Worm (Caenorhabditis elegans): ENCODE data around the gene rps-5.

The rps-5 gene

DNA sequence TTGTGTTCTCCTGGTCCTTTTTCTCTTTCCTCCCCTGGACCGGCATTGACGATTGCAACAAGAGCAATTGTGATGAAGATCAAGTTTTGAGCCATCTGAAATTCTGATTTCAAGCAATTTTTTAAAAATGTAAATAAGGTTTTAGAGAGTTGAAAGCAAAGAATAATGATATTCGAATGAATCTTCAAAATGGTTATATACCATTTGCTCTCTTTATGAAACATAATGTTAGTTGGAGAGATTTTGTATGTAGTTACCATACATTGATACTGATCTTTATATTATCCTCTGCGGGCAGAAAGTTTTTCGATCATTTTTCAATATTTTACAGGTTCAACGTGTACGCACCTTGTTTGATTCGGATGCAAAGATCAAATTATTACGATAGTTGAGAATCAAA, 5.1 kb downstream of the rps-5 start, which contains the start of gene srlf-24:
Gene srlf-24 (minus strand): TSS at position 101 of the 400 bp plus-strand sequence.
- no peak for TF ChIP-seq lsl-1 (GFP tag; optimal IDR thresholded peaks at IDR 0.05)
- no peak for TF ChIP-seq sea-2 (GFP tag; IDR thresholded peaks at IDR 0.05)
- TF ChIP-seq ccch-3 (GFP tag; optimal IDR thresholded peaks at IDR 0.05), result no peak

DNA sequence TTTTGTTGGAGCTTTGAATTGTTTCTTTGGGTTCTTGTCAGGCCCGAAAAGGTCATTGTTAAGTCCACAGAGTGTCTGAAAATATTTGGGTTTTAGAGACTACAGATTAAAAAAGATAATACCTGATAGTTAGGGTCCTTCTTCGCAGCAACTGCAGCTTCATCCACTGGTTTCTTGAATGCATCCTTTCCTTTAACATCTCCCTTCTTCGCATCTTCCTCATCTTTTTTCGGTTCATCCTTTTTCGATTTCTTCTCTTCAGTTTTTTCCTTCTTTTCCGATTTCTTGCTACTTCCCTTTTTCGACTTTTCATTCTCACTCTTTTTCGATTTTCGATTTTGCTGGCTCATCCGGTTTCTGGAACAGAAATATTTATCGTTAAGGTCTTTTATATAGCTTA, 7.3 kb downstream of the rps-5 start:
- TF ChIP-seq akir-1 (GFP tag; optimal IDR thresholded peaks at IDR 0.05) (no peak), egl-18 (GFP tag; IDR thresholded peaks at IDR 0.05) (no peak), hmg-1.2 (GFP tag; IDR thresholded peaks at IDR 0.05) (no peak), ceh-100 (GFP tag; IDR thresholded peaks at IDR 0.05) (no peak), athp-1 (tag; optimal IDR thresholded peaks at IDR 0.05) (no peak), dpff-1 (tag; optimal IDR thresholded peaks at IDR 0.05) (no peak), ama-1 (optimal IDR thresholded peaks at IDR 0.05) (no peak), ama-1 (GFP tag; optimal IDR thresholded peaks at IDR 0.05) (no peak), ceh-79 (tag; optimal IDR thresholded peaks at IDR 0.05) (no peak), F22D6.2 (tag; optimal IDR thresholded peaks at IDR 0.05) (no peak), let-526 (GFP tag; IDR thresholded peaks at IDR 0.05) (no peak), mxl-1 (tag; optimal IDR thresholded peaks at IDR 0.05) (no peak), B0035.1 (tag; optimal IDR thresholded peaks at IDR 0.05) (no peak), hmg-20 (GFP tag; IDR thresholded peaks at IDR 0.05) (no peak), gei-17 (GFP tag; optimal IDR thresholded peaks at IDR 0.05) (no peak), nfya-2 (GFP tag; IDR thresholded peaks at IDR 0.05) (no peak), F49E8.2 (tag; optimal IDR thresholded peaks at IDR 0.05; ENCODE audit: insufficient read depth) (no peak)

DNA sequence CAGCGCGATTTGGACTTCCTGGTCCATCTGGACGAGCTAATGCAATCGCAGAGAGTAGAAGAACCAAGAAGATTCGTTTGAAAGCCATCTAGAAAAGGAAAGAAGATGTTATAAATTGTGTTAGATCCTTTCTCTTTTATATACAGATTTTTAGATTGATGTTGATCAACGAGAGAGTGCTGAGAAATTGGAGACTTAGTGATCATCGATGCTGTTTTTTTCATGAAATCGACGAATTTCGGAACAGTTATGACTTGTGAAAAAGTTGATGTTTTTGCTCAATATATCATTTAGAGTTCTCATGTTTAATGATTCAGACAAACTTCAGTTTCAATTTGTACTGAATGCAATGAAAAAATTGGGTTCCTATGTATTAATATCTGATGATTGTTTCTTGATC, 8.2 kb downstream of the rps-5 start, which contains the start of gene srlf-17:
Gene srlf-17 (minus strand): TSS at position 101 of the 400 bp plus-strand sequence.
- TF ChIP-seq F33H1.4 (GFP tag; IDR thresholded peaks at IDR 0.05) (no peak), Y56A3A.18 (GFP tag; IDR thresholded peaks at IDR 0.05) (no peak), B0035.1 (tag; optimal IDR thresholded peaks at IDR 0.05) (no peak), D2030.7 (GFP tag; IDR thresholded peaks at IDR 0.05) (no peak), ceh-100 (GFP tag; IDR thresholded peaks at IDR 0.05) (no peak), nhr-27 (tag; optimal IDR thresholded peaks at IDR 0.05) (no peak), ztf-6 (GFP tag; IDR thresholded peaks at IDR 0.05) (no peak), ceh-27 (GFP tag; optimal IDR thresholded peaks at IDR 0.05) (no peak), tbp1 (GFP tag; optimal IDR thresholded peaks at IDR 0.05) (no peak)

DNA sequence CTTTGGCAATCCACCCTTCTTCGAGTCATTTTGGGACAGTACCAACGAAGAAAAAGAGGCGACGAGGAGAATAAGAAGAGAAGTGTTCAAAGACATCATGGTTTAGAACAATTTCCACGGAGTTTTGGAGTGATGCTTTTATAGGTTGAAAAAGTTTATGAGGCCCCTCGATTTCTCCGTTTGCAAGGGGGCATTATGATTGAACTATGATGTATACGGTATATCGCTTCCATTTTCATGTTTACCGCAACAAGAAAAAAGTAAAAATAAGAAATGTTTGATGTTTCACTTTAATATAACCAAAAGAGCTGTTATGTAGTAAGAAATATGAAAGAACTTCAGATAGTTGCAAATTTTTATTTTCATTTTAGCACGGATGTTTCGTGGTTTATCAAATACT, 9.5 kb downstream of the rps-5 start, which contains the start of gene srlf-18:
Gene srlf-18 (minus strand): TSS at position 101 of the 400 bp plus-strand sequence.
- no peak for TF ChIP-seq somi-1 (GFP tag; optimal IDR thresholded peaks at IDR 0.05)
- no peak for TF ChIP-seq ztf-25 (GFP tag; IDR thresholded peaks at IDR 0.05)
- no peak for TF ChIP-seq ztf-18 (tag; optimal IDR thresholded peaks at IDR 0.05)
- no peak for TF ChIP-seq zim-3 (tag; optimal IDR thresholded peaks at IDR 0.05)
- no peak for TF ChIP-seq ceh-27 (GFP tag; optimal IDR thresholded peaks at IDR 0.05)
- TF ChIP-seq attf-6 (GFP tag; IDR thresholded peaks at IDR 0.05), result no peak
- no peak for TF ChIP-seq ccch-3 (GFP tag; optimal IDR thresholded peaks at IDR 0.05)
- no peak for TF ChIP-seq mcd-1 (GFP tag; IDR thresholded peaks at IDR 0.05)

DNA sequence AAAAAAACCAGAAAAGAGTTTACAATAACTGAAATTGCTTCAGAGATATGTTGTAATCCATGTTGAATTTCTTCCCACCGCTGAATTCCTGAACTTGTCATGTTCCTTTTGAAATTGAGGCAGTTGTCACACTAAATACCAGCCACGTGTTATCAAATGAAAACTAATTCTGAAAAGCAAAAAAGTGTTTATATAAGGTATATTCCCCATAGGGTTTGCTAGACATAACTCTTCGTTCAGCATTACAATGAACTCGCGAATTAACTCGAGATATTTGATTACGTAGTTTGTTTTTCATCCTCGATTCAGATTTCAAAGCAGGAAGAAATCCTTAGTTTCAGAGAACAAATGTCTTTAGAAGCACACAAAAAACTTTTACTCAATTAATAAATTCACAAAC, 10.6 kb downstream of the rps-5 start, which contains the start of gene str-3:
Gene str-3 (minus strand): TSS at position 101 of the 400 bp plus-strand sequence.
- TF ChIP-seq K12H6.12 (tag; optimal IDR thresholded peaks at IDR 0.05) (no peak), F57C9.4 (tag; optimal IDR thresholded peaks at IDR 0.05) (no peak), hmg-20 (GFP tag; IDR thresholded peaks at IDR 0.05) (no peak), bed-1 (GFP tag; IDR thresholded peaks at IDR 0.05) (no peak), cebp-2 (GFP tag; IDR thresholded peaks at IDR 0.05) (no peak), lsl-1 (GFP tag; optimal IDR thresholded peaks at IDR 0.05) (no peak), somi-1 (GFP tag; optimal IDR thresholded peaks at IDR 0.05) (no peak), egl-44 (GFP tag; IDR thresholded peaks at IDR 0.05) (no peak), let-526 (GFP tag; IDR thresholded peaks at IDR 0.05) (no peak), mes-4 (tag; optimal IDR thresholded peaks at IDR 0.05) (no peak)

Data from whole organism, young adult.